Fruit fly (Drosophila melanogaster) whole organism, embryonic: ENCODE results near the gene MBD-R2.

Experiments used
- Asciz ChIP-seq: fragments of 200-800 bp; sonication (Bioruptor generic); optimal IDR thresholded peaks from 2 replicates; lab custom pipeline; 2017; ENCODE audit warnings: missing biosample characterization, mild to moderate bottlenecking, missing genetic modification characterization, missing genetic modification reagents
- Atf6 ChIP-seq: fragments of 200-800 bp; sonication (Bioruptor generic); IDR thresholded peaks from 2 replicates; pipeline ENCODE4 v1.3.6; 2022; ENCODE audit warnings: missing biosample characterization, missing genetic modification characterization
- CG1024 ChIP-seq: fragments of 200-800 bp; sonication (Bioruptor generic); IDR thresholded peaks from 2 replicates; pipeline ENCODE4 v1.3.6; 2022; ENCODE audit warnings: missing biosample characterization, missing genetic modification characterization
- CG10267 ChIP-seq: fragments of 200-800 bp; sonication (Bioruptor generic); optimal IDR thresholded peaks from 2 replicates; lab custom pipeline; 2018; ENCODE audit warnings: missing biosample characterization, mild to moderate bottlenecking, missing genetic modification characterization, moderate library complexity
- CG11504 ChIP-seq: fragments of 200-800 bp; sonication (Bioruptor generic); optimal IDR thresholded peaks from 3 replicates; lab custom pipeline; 2019; ENCODE audit warnings: missing biosample characterization, mild to moderate bottlenecking, missing genetic modification characterization, moderate library complexity
- CG12104 ChIP-seq: fragments of 200-800 bp; sonication (Bioruptor generic); optimal IDR thresholded peaks from 3 replicates; lab custom pipeline; 2016; ENCODE audit warnings: missing biosample characterization, missing genetic modification characterization
- CG12155 ChIP-seq: fragments of 200-800 bp; sonication (Bioruptor generic); optimal IDR thresholded peaks from 3 replicates; lab custom pipeline; 2016; ENCODE audit warnings: missing biosample characterization, missing genetic modification characterization
- CG12391 ChIP-seq: fragments of 200-800 bp; sonication (Bioruptor generic); optimal IDR thresholded peaks from 3 replicates; lab custom pipeline; 2018; ENCODE audit warnings: missing biosample characterization, mild to moderate bottlenecking, missing genetic modification characterization, moderate library complexity
- CG17361 ChIP-seq: fragments of 200-800 bp; sonication (Bioruptor generic); IDR thresholded peaks from 3 replicates; pipeline ENCODE4 v1.3.6; 2022; ENCODE audit warnings: missing biosample characterization, missing genetic modification characterization
- CG17829 ChIP-seq: fragments of 200-800 bp; optimal IDR thresholded peaks from 2 replicates; lab custom pipeline; 2019; ENCODE audit warnings: missing biosample characterization, mild to moderate bottlenecking, missing genetic modification characterization, moderate library complexity
- CG18262 ChIP-seq: fragments of 200-800 bp; optimal IDR thresholded peaks from 3 replicates; lab custom pipeline; 2019; ENCODE audit warnings: missing biosample characterization, mild to moderate bottlenecking, missing genetic modification characterization, moderate library complexity
- CG2712 ChIP-seq: fragments of 200-800 bp; optimal IDR thresholded peaks from 3 replicates; lab custom pipeline; 2019; ENCODE audit warnings: missing biosample characterization, mild to moderate bottlenecking, missing genetic modification characterization, moderate library complexity
- CG3726 ChIP-seq: fragments of 200-800 bp; sonication (Bioruptor generic); IDR thresholded peaks from 3 replicates; pipeline ENCODE4, ENCODE4 v1.3.6; 2022; ENCODE audit warnings: missing biosample characterization, missing genetic modification characterization
- CG4424 ChIP-seq: fragments of 200-800 bp; sonication (Bioruptor generic); optimal IDR thresholded peaks from 3 replicates; lab custom pipeline; 2016; ENCODE audit warnings: missing biosample characterization, missing genetic modification characterization
- CG4820 ChIP-seq: fragments of 200-800 bp; sonication (Bioruptor generic); optimal IDR thresholded peaks from 3 replicates; lab custom pipeline; 2016; ENCODE audit warnings: missing biosample characterization, missing genetic modification characterization
- CG6683 ChIP-seq: fragments of 200-800 bp; sonication (Bioruptor generic); optimal IDR thresholded peaks from 2 replicates; lab custom pipeline; 2017; ENCODE audit warnings: missing biosample characterization, mild to moderate bottlenecking, missing genetic modification characterization, missing genetic modification reagents
- CG6689 ChIP-seq: fragments of 200-800 bp; sonication (Bioruptor generic); IDR thresholded peaks from 2 replicates; pipeline ENCODE4 v1.3.6; 2022; ENCODE audit warnings: missing biosample characterization, missing genetic modification characterization
- CG7556 ChIP-seq: fragments of 200-800 bp; sonication (Bioruptor generic); optimal IDR thresholded peaks from 2 replicates; lab custom pipeline; 2017; ENCODE audit warnings: missing biosample characterization, mild to moderate bottlenecking, missing genetic modification characterization
- CG7839 ChIP-seq: fragments of 200-800 bp; sonication (Bioruptor generic); optimal IDR thresholded peaks from 3 replicates; lab custom pipeline; 2018; ENCODE audit warnings: missing biosample characterization, mild to moderate bottlenecking, missing genetic modification characterization, moderate library complexity
- CG8924 ChIP-seq: fragments of 200-800 bp; optimal IDR thresholded peaks from 3 replicates; lab custom pipeline; 2019; ENCODE audit warnings: missing biosample characterization, mild to moderate bottlenecking, missing genetic modification characterization, moderate library complexity
- CG9727 ChIP-seq: fragments of 200-800 bp; sonication (Bioruptor generic); optimal IDR thresholded peaks from 3 replicates; lab custom pipeline; 2017; ENCODE audit warnings: missing biosample characterization, mild to moderate bottlenecking, missing genetic modification characterization
- CTCF ChIP-seq: fragments of 200-800 bp; sonication (Bioruptor generic); optimal IDR thresholded peaks from 2 replicates; lab custom pipeline; 2017; ENCODE audit warnings: missing biosample characterization, mild to moderate bottlenecking, missing genetic modification characterization, moderate library complexity
- D ChIP-seq, 2 experiments: fragments of 200-800 bp in 1 of 2; fragments of >200 bp in 1 of 2; sonication (Bioruptor generic) in 1 of 2; optimal IDR thresholded peaks; 2 replicates in 1 of 2; 3 replicates in 1 of 2; lab custom pipeline; 2017; ENCODE audit warnings: mild to moderate bottlenecking in 1 of 2, missing biosample characterization in 1 of 2, missing genetic modification characterization in 1 of 2, missing genetic modification reagents in 1 of 2
- Dfd ChIP-seq, 2 experiments: fragments of >200 bp; optimal IDR thresholded peaks; 2 replicates each; lab custom pipeline; 2017; ENCODE audit warnings: missing biosample characterization in 2 of 2, missing genetic modification characterization in 2 of 2
- Dref ChIP-seq: fragments of 200-800 bp; sonication (Bioruptor generic); IDR thresholded peaks from 2 replicates; pipeline ENCODE4 v1.3.6; 2022; ENCODE audit warnings: missing biosample characterization, missing genetic modification characterization
- HLH3B ChIP-seq: fragments of 200-800 bp; sonication (Bioruptor generic); IDR thresholded peaks from 2 replicates; pipeline ENCODE4 v1.3.6; 2022; ENCODE audit warnings: missing biosample characterization, missing genetic modification characterization
- Nf-YC ChIP-seq: fragments of 200-800 bp; optimal IDR thresholded peaks from 3 replicates; lab custom pipeline; 2019; ENCODE audit warnings: missing biosample characterization, mild to moderate bottlenecking, missing genetic modification characterization, moderate library complexity
- Oli ChIP-seq: fragments of 200-800 bp; sonication (Bioruptor generic); optimal IDR thresholded peaks from 2 replicates; lab custom pipeline; 2018; ENCODE audit warnings: missing biosample characterization, mild to moderate bottlenecking, missing genetic modification characterization, moderate library complexity
- Ravus ChIP-seq: fragments of 200-800 bp; sonication (Bioruptor generic); IDR thresholded peaks from 2 replicates; pipeline ENCODE4 v1.3.6; 2022; ENCODE audit warnings: missing biosample characterization, missing genetic modification characterization
- Sox102F ChIP-seq: fragments of 200-800 bp; sonication (Bioruptor generic); optimal IDR thresholded peaks from 2 replicates; lab custom pipeline; 2018; ENCODE audit warnings: missing biosample characterization, mild to moderate bottlenecking, missing genetic modification characterization, moderate library complexity
- abd-A ChIP-seq: fragments of 200-800 bp; sonication (Bioruptor generic); optimal IDR thresholded peaks from 3 replicates; lab custom pipeline; 2019; ENCODE audit warnings: missing biosample characterization, mild to moderate bottlenecking, missing genetic modification characterization, moderate library complexity
- az2 ChIP-seq: fragments of 200-800 bp; sonication (Bioruptor generic); optimal IDR thresholded peaks from 3 replicates; lab custom pipeline; 2016; ENCODE audit warnings: missing biosample characterization, missing genetic modification characterization
- bbx ChIP-seq: fragments of 200-800 bp; sonication (Bioruptor generic); IDR thresholded peaks from 2 replicates; pipeline ENCODE4 v1.3.6; 2022; ENCODE audit warnings: missing biosample characterization, missing genetic modification characterization; ENCODE audit not compliant: partially characterized antibody
- bsh ChIP-seq, 2 experiments: fragments of 200-800 bp; sonication (Bioruptor generic); optimal IDR thresholded peaks; 2 replicates each; lab custom pipeline; 2017 to 2018; ENCODE audit warnings: mild to moderate bottlenecking in 2 of 2, missing biosample characterization in 2 of 2, missing genetic modification characterization in 2 of 2, moderate library complexity in 1 of 2
- dmrt11E ChIP-seq: fragments of 200-800 bp; sonication (Bioruptor generic); optimal IDR thresholded peaks from 3 replicates; lab custom pipeline; 2018; ENCODE audit warnings: missing biosample characterization, mild to moderate bottlenecking, missing genetic modification characterization, moderate library complexity
- gem ChIP-seq: fragments of 200-800 bp; sonication (Bioruptor generic); optimal IDR thresholded peaks from 2 replicates; lab custom pipeline; 2019; ENCODE audit warnings: missing biosample characterization, mild to moderate bottlenecking, missing genetic modification characterization, moderate library complexity
- grau ChIP-seq: fragments of 200-800 bp; optimal IDR thresholded peaks from 3 replicates; lab custom pipeline; 2019; ENCODE audit warnings: missing biosample characterization, mild to moderate bottlenecking, missing genetic modification characterization, moderate library complexity
- grn ChIP-seq: fragments of 200-800 bp; sonication (Bioruptor generic); optimal IDR thresholded peaks from 3 replicates; lab custom pipeline; 2017; ENCODE audit warnings: missing biosample characterization, missing genetic modification characterization
- gsb-n ChIP-seq: fragments of 200-800 bp; sonication (Bioruptor generic); optimal IDR thresholded peaks from 3 replicates; lab custom pipeline; 2018; ENCODE audit warnings: missing biosample characterization, mild to moderate bottlenecking, missing genetic modification characterization
- lola ChIP-seq, 3 experiments: fragments of >200 bp in 2 of 3; fragments of 200-800 bp in 1 of 3; sonication (Bioruptor generic) in 1 of 3; optimal IDR thresholded peaks; 2 replicates each; lab custom pipeline; 2017 to 2019; ENCODE audit warnings: missing biosample characterization in 3 of 3, missing genetic modification characterization in 3 of 3, mild to moderate bottlenecking in 1 of 3, moderate library complexity in 1 of 3
- nmo ChIP-seq: fragments of 200-800 bp; sonication (Bioruptor generic); optimal IDR thresholded peaks from 2 replicates; lab custom pipeline; 2018; ENCODE audit warnings: missing biosample characterization, mild to moderate bottlenecking, missing genetic modification characterization, moderate library complexity
- otp ChIP-seq: fragments of 200-800 bp; sonication (Bioruptor generic); IDR thresholded peaks from 3 replicates; pipeline ENCODE4, ENCODE4 v1.3.6; 2022; ENCODE audit warnings: missing biosample characterization, missing genetic modification characterization
- pho ChIP-seq: fragments of 200-800 bp; sonication (Bioruptor generic); optimal IDR thresholded peaks from 2 replicates; lab custom pipeline; 2016; ENCODE audit warnings: missing biosample characterization, missing genetic modification characterization
- phol ChIP-seq: fragments of 200-800 bp; sonication (Bioruptor generic); optimal IDR thresholded peaks from 3 replicates; lab custom pipeline; 2018; ENCODE audit warnings: missing biosample characterization, mild to moderate bottlenecking, missing genetic modification characterization, moderate library complexity
- prd ChIP-seq, 3 experiments: fragments of >200 bp in 2 of 3; fragments of 200-800 bp in 1 of 3; sonication (Bioruptor generic) in 1 of 3; optimal IDR thresholded peaks in 2 of 3; IDR thresholded peaks in 1 of 3; 2 replicates in 2 of 3; 3 replicates in 1 of 3; pipeline versions ENCODE4 v1.3.6 to Lab custom; 2017 to 2022; ENCODE audit warnings: missing biosample characterization in 1 of 3, missing genetic modification characterization in 1 of 3
- scrt ChIP-seq: fragments of 200-800 bp; sonication (Bioruptor generic); optimal IDR thresholded peaks from 2 replicates; lab custom pipeline; 2018; ENCODE audit warnings: missing biosample characterization, mild to moderate bottlenecking, missing genetic modification characterization, moderate library complexity
- sens ChIP-seq: fragments of 200-800 bp; sonication (Bioruptor generic); peaks from one replicate; lab custom pipeline; 2016; ENCODE audit warnings: missing biosample characterization, missing genetic modification characterization
- trem ChIP-seq: fragments of 200-800 bp; optimal IDR thresholded peaks from 3 replicates; lab custom pipeline; 2019; ENCODE audit warnings: missing biosample characterization, mild to moderate bottlenecking, missing genetic modification characterization, moderate library complexity
- tx ChIP-seq: fragments of 200-800 bp; sonication (Bioruptor generic); optimal IDR thresholded peaks from 2 replicates; lab custom pipeline; 2016; ENCODE audit warnings: missing biosample characterization, missing genetic modification characterization
- zf30C ChIP-seq: fragments of 200-800 bp; sonication (Bioruptor generic); optimal IDR thresholded peaks from 3 replicates; lab custom pipeline; 2018; ENCODE audit warnings: missing biosample characterization, mild to moderate bottlenecking, missing genetic modification characterization

The MBD-R2 gene

dm6 chr3R:12345989-12346388 is 10.1 kb downstream of the MBD-R2 start:
- TF ChIP-seq otp (GFP tag; lab: Robert Waterston, UW) (no peak), phol (peak; percentile 41), CG1024 (GFP tag; lab: Robert Waterston, UW) (no peak), bsh (GFP tag; optimal IDR thresholded peaks at IDR 0.05; lab: Kevin White, UChicago) (peak in 1 of 2 experiments; percentile 31), scrt (no peak), CG11504 (tag; lab: Kevin White, UChicago) (peak; percentile 58), CG7556 (GFP tag; lab: Kevin White, UChicago) (peak; percentile 14), dmrt11E (peak; percentile 10), Oli (peak; percentile 8), CG17829 (tag; lab: Kevin White, UChicago) (peak; percentile 33), trem (tag; lab: Kevin White, UChicago) (no peak), grn (no peak), CG9727 (GFP tag; lab: Kevin White, UChicago) (no peak), bbx (no peak), lola (GFP tag; optimal IDR thresholded peaks at IDR 0.05; lab: Kevin White, UChicago) (peak in 1 of 3 experiments; percentile 17), Dref (GFP tag; lab: Robert Waterston, UW) (no peak), Asciz (GFP tag; lab: Kevin White, UChicago) (no peak), CG4820 (GFP tag; lab: Kevin White, UChicago) (peak; percentile 0), gsb-n (tag; lab: Kevin White, UChicago) (no peak), CG6683 (no peak), nmo (GFP tag; lab: Kevin White, UChicago) (peak; percentile 15), CG17361 (0 out of 3 replicates have a peak, but pooled peaks have one; percentile 36), CG8924 (tag; lab: Kevin White, UChicago) (peak; percentile 30), CG6689 (GFP tag; lab: Robert Waterston, UW) (peak; percentile 48; the same call in 1 of the 2 replicates), az2 (GFP tag; lab: Kevin White, UChicago) (no peak), Nf-YC (tag; lab: Kevin White, UChicago) (no peak), CG12155 (no peak), Dfd (GFP tag; optimal IDR thresholded peaks at IDR 0.05; lab: Kevin White, UChicago) (no peak), Atf6 (GFP tag; lab: Robert Waterston, UW) (no peak), Sox102F (GFP tag; lab: Kevin White, UChicago) (peak; percentile 37), CG18262 (peak; percentile 60), CG10267 (peak; percentile 13), CG2712 (tag; lab: Kevin White, UChicago) (peak; percentile 63), zf30C (GFP tag; lab: Kevin White, UChicago) (no peak), grau (peak; percentile 34), CTCF (GFP tag; lab: Kevin White, UChicago) (no peak), CG7839 (tag; lab: Kevin White, UChicago) (peak; percentile 35), pho (GFP tag; lab: Kevin White, UChicago) (no peak), CG3726 (no peak), Ravus (no peak), tx (no peak), D (optimal IDR thresholded peaks at IDR 0.05; lab: Kevin White, UChicago) (no peak), D (GFP tag; optimal IDR thresholded peaks at IDR 0.05; lab: Kevin White, UChicago) (peak; percentile 26), CG12391 (tag; lab: Kevin White, UChicago) (no peak), HLH3B (GFP tag; lab: Robert Waterston, UW) (no peak), abd-A (no peak), sens (peak; percentile 30), prd (optimal IDR thresholded peaks at IDR 0.05; lab: Kevin White, UChicago) (no peak), prd (GFP tag; IDR thresholded peaks at IDR 0.05; lab: Robert Waterston, UW) (peak; percentile 32; the same call in 1 of the 3 replicates), CG12104 (peak; percentile 12), gem (tag; lab: Kevin White, UChicago) (peak; percentile 60), CG4424 (GFP tag; lab: Kevin White, UChicago) (peak; percentile 2)
